Worm (Caenorhabditis elegans) whole organism, L4 larva: ENCODE data around the gene lin-9.

ENCODE experiments used
- F10B5.3 ChIP-seq: sonication (generic microtip); optimal IDR thresholded peaks from 2 replicates; lab custom pipeline; 2016; ENCODE audit warnings: mild to moderate bottlenecking, missing genetic modification characterization, missing compliant biosample characterization
- F44E2.7 ChIP-seq: fragments of 200-800 bp; sonication (Bioruptor generic); IDR thresholded peaks from 2 replicates; pipeline ENCODE4 v2.1.2; 2022; ENCODE audit warnings: missing genetic modification characterization, missing compliant biosample characterization
- F49E8.2 ChIP-seq: sonication (generic microtip); optimal IDR thresholded peaks from 2 replicates; lab custom pipeline; 2016; ENCODE audit warnings: missing compliant biosample characterization, mild to moderate bottlenecking, missing genetic modification characterization, borderline replicate concordance
- R02D3.7 ChIP-seq: fragments of 150-350 bp; sonication (generic microtip); optimal IDR thresholded peaks from 3 replicates; lab custom pipeline; 2014; ENCODE audit warnings: missing biosample characterization, missing genetic modification characterization
- T20F7.1 ChIP-seq: fragments of 200-800 bp; sonication (Bioruptor generic); optimal IDR thresholded peaks from 2 replicates; lab custom pipeline; 2018; ENCODE audit warnings: mild to moderate bottlenecking, missing genetic modification characterization, missing compliant biosample characterization
- T26A8.4 ChIP-seq: fragments of 200-800 bp; sonication (Bioruptor generic); IDR thresholded peaks from 2 replicates; pipeline ENCODE4 v1.3.6; 2022; ENCODE audit warnings: missing genetic modification characterization, missing compliant biosample characterization
- Y5F2A.4 ChIP-seq: fragments of 200-800 bp; sonication (Bioruptor generic); optimal IDR thresholded peaks from 2 replicates; lab custom pipeline; 2018; ENCODE audit warnings: mild to moderate bottlenecking, missing genetic modification characterization, missing compliant biosample characterization
- ZK337.2 ChIP-seq: fragments of 200-800 bp; sonication (Bioruptor generic); IDR thresholded peaks from 2 replicates; pipeline ENCODE4 v1.3.6; 2022; ENCODE audit warnings: missing genetic modification reagents, missing genetic modification characterization, missing compliant biosample characterization
- aly-2 ChIP-seq: sonication (generic microtip); optimal IDR thresholded peaks from 2 replicates; lab custom pipeline; 2018; ENCODE audit warnings: missing biosample characterization, missing genetic modification characterization
- ama-1 ChIP-seq: fragments of 150-350 bp; optimal IDR thresholded peaks from 2 replicates; lab custom pipeline; 2014; ENCODE audit warnings: inconsistent platforms, mixed read lengths
- ceh-20 ChIP-seq: fragments of 200-800 bp; sonication (Bioruptor generic); IDR thresholded peaks from 2 replicates; pipeline ENCODE4 v1.3.6; 2022; ENCODE audit warnings: missing genetic modification reagents, missing genetic modification characterization, missing compliant biosample characterization
- ceh-28 ChIP-seq: fragments of 150-350 bp; optimal IDR thresholded peaks from 2 replicates; lab custom pipeline; 2014; ENCODE audit warnings: missing biosample characterization, missing genetic modification reagents, missing genetic modification characterization
- ceh-82 ChIP-seq: sonication (generic microtip); optimal IDR thresholded peaks from 2 replicates; lab custom pipeline; 2017; ENCODE audit warnings: missing biosample characterization, missing genetic modification characterization
- ces-1 ChIP-seq: fragments of 150-350 bp; sonication (generic microtip); optimal IDR thresholded peaks from 4 replicates; lab custom pipeline; 2014; ENCODE audit warnings: missing biosample characterization, missing genetic modification reagents, missing genetic modification characterization
- cey-2 ChIP-seq: sonication (generic microtip); optimal IDR thresholded peaks from 3 replicates; lab custom pipeline; 2017; ENCODE audit warnings: missing genetic modification characterization, mild to moderate bottlenecking, missing compliant biosample characterization, antibody characterized with exemption, borderline replicate concordance; ENCODE audit not compliant: insufficient read depth
- ctbp-1 ChIP-seq: fragments of 200-800 bp; sonication (Bioruptor generic); IDR thresholded peaks from 2 replicates; pipeline ENCODE4 v1.3.6; 2022; ENCODE audit warnings: missing genetic modification reagents, missing genetic modification characterization, missing compliant biosample characterization
- dpl-1 ChIP-seq: fragments of 150-350 bp; optimal IDR thresholded peaks from 2 replicates; lab custom pipeline; 2014; ENCODE audit warnings: missing biosample characterization, missing genetic modification reagents, missing genetic modification characterization
- dve-1 ChIP-seq: sonication (generic microtip); optimal IDR thresholded peaks from 2 replicates; lab custom pipeline; 2017; ENCODE audit warnings: antibody characterized with exemption, mild to moderate bottlenecking, missing genetic modification characterization, missing compliant biosample characterization; ENCODE audit not compliant: insufficient read depth
- fkh-10 ChIP-seq: fragments of 150-350 bp; optimal IDR thresholded peaks from 2 replicates; lab custom pipeline; 2014; ENCODE audit warnings: missing biosample characterization, missing genetic modification reagents, missing genetic modification characterization
- gei-8 ChIP-seq: fragments of 200-800 bp; sonication (Bioruptor generic); optimal IDR thresholded peaks from 2 replicates; lab custom pipeline; 2018; ENCODE audit warnings: mild to moderate bottlenecking, missing genetic modification characterization, missing compliant biosample characterization
- lin-13 ChIP-seq: fragments of 150-350 bp; optimal IDR thresholded peaks from 2 replicates; lab custom pipeline; 2014; ENCODE audit warnings: missing biosample characterization, missing genetic modification reagents, missing genetic modification characterization
- lin-15B ChIP-seq: fragments of 150-350 bp; sonication (generic microtip); optimal IDR thresholded peaks from 3 replicates; lab custom pipeline; 2014; ENCODE audit warnings: missing biosample characterization, missing genetic modification characterization
- lir-3 ChIP-seq: sonication (generic microtip); optimal IDR thresholded peaks from 2 replicates; lab custom pipeline; 2016; ENCODE audit warnings: mild to moderate bottlenecking, missing genetic modification characterization, missing compliant biosample characterization
- lsy-2 ChIP-seq, 2 experiments: fragments of 150-350 bp in 1 of 2; sonication (generic microtip) in 1 of 2; optimal IDR thresholded peaks; 2 replicates each; lab custom pipeline; 2014 to 2017; ENCODE audit warnings: missing biosample characterization in 2 of 2, missing genetic modification characterization in 2 of 2
- mdl-1 ChIP-seq, 2 experiments: fragments of 150-350 bp in 1 of 2; sonication (generic microtip) in 1 of 2; optimal IDR thresholded peaks; 2 replicates each; lab custom pipeline; 2014 to 2017; ENCODE audit warnings: missing biosample characterization in 2 of 2, missing genetic modification characterization in 2 of 2
- mdt-29 ChIP-seq: fragments of 200-800 bp; sonication (Bioruptor generic); IDR thresholded peaks from 2 replicates; pipeline ENCODE4 v1.3.6; 2022; ENCODE audit warnings: missing genetic modification reagents, missing genetic modification characterization, missing compliant biosample characterization
- mes-2 ChIP-seq: sonication (generic microtip); optimal IDR thresholded peaks from 2 replicates; lab custom pipeline; 2016; ENCODE audit warnings: missing genotype, mild to moderate bottlenecking, missing genetic modification characterization, missing compliant biosample characterization; ENCODE audit not compliant: poor library complexity, severe bottlenecking
- nhr-11 ChIP-seq: fragments of 150-350 bp; optimal IDR thresholded peaks from 2 replicates; lab custom pipeline; 2014; ENCODE audit warnings: missing biosample characterization, missing genetic modification characterization
- nhr-237 ChIP-seq: sonication (generic microtip); optimal IDR thresholded peaks from 2 replicates; lab custom pipeline; 2017; ENCODE audit warnings: missing biosample characterization, missing genetic modification characterization
- nhr-28 ChIP-seq: fragments of 150-350 bp; optimal IDR thresholded peaks from 2 replicates; lab custom pipeline; 2014; ENCODE audit warnings: missing biosample characterization, missing genetic modification characterization
- nhr-41 ChIP-seq: fragments of 200-800 bp; sonication (Bioruptor generic); IDR thresholded peaks from 2 replicates; pipeline ENCODE4 v1.3.6; 2022; ENCODE audit warnings: missing genetic modification reagents, missing genetic modification characterization, missing compliant biosample characterization
- nhr-48 ChIP-seq: sonication (generic microtip); optimal IDR thresholded peaks from 2 replicates; lab custom pipeline; 2016; ENCODE audit warnings: mild to moderate bottlenecking, missing genetic modification characterization, missing compliant biosample characterization
- pha-4 ChIP-seq, 2 experiments: fragments of 150-350 bp in 1 of 2; fragments of 200-800 bp in 1 of 2; sonication (Bioruptor generic) in 1 of 2; IDR thresholded peaks in 1 of 2; optimal IDR thresholded peaks in 1 of 2; 2 replicates each; pipeline versions ENCODE4 v1.3.6 to Lab custom; 2014 to 2022; ENCODE audit warnings: missing genetic modification characterization in 2 of 2, missing genetic modification reagents in 2 of 2, missing biosample characterization in 1 of 2, missing compliant biosample characterization in 1 of 2
- rbr-2 ChIP-seq: sonication (generic microtip); optimal IDR thresholded peaks from 2 replicates; lab custom pipeline; 2016; ENCODE audit warnings: missing genotype, missing genetic modification characterization, missing compliant biosample characterization
- saeg-2 ChIP-seq: fragments of 200-800 bp; sonication (Bioruptor generic); IDR thresholded peaks from 2 replicates; pipeline ENCODE4 v1.3.6; 2022; ENCODE audit warnings: missing genetic modification reagents, missing genetic modification characterization, missing compliant biosample characterization
- spr-3 ChIP-seq: fragments of 200-800 bp; sonication (Bioruptor generic); optimal IDR thresholded peaks from 2 replicates; lab custom pipeline; 2018; ENCODE audit warnings: mild to moderate bottlenecking, missing genetic modification characterization, missing compliant biosample characterization
- unc-62 ChIP-seq, 3 experiments: fragments of 150-350 bp in 1 of 3; sonication (generic microtip); optimal IDR thresholded peaks in 2 of 3; peaks in 1 of 3; 1 replicate in 1 of 3; 2 replicates in 2 of 3; lab custom pipeline; 2014 to 2017; ENCODE audit warnings: missing biosample characterization in 3 of 3, missing genetic modification characterization in 3 of 3, missing genetic modification reagents in 3 of 3, missing genotype in 1 of 3
- zag-1 ChIP-seq: fragments of 150-350 bp; optimal IDR thresholded peaks from 2 replicates; lab custom pipeline; 2014; ENCODE audit warnings: missing biosample characterization, missing genetic modification characterization
- zfp-3 ChIP-seq: fragments of 200-800 bp; sonication (Bioruptor generic); conservative IDR thresholded peaks from 2 replicates; pipeline ENCODE4 v1.3.6; 2022; ENCODE audit warnings: missing genetic modification reagents, missing genetic modification characterization, missing compliant biosample characterization
- zip-11 ChIP-seq: fragments of 200-800 bp; sonication (Bioruptor generic); IDR thresholded peaks from 2 replicates; pipeline ENCODE4 v1.3.6; 2022; ENCODE audit warnings: missing genetic modification characterization, missing compliant biosample characterization

Gene lin-9

ce11 chrIII:8866983-8867842 is 36.7 kb downstream of the lin-9 start (continued):
- TF ChIP-seq F10B5.3 (tag; lab: Kevin White, UChicago): no peak
- no peak for TF ChIP-seq T26A8.4 (GFP tag; lab: Robert Waterston, UW)
- TF ChIP-seq dpl-1 (GFP tag; lab: Kevin White, UChicago): no peak
- TF ChIP-seq F49E8.2: no peak
- TF ChIP-seq saeg-2 (GFP tag; lab: Robert Waterston, UW): 0 out of 2 replicates have a peak, but pooled peaks have one; percentile 7
- no peak for TF ChIP-seq mdt-29
- TF ChIP-seq nhr-41: no peak
- no peak for TF ChIP-seq ces-1 (GFP tag; lab: Kevin White, UChicago)
- TF ChIP-seq lsy-2 (tag; optimal IDR thresholded peaks at IDR 0.05; lab: Kevin White, UChicago): peak in 1 of 2 experiments; percentile 42
- TF ChIP-seq zip-11 (GFP tag; lab: Robert Waterston, UW): no peak
- TF ChIP-seq mdl-1 (tag; optimal IDR thresholded peaks at IDR 0.05; lab: Kevin White, UChicago): peak; percentile 10 to 65
- peak; percentile 74 for TF ChIP-seq nhr-28 (tag; lab: Kevin White, UChicago)
- TF ChIP-seq lir-3: no peak
- no peak for TF ChIP-seq Y5F2A.4 (GFP tag; lab: Kevin White, UChicago)
- no peak for TF ChIP-seq ceh-82
- no peak for TF ChIP-seq aly-2 (tag; lab: Kevin White, UChicago)
- TF ChIP-seq zag-1: no peak
- no peak for TF ChIP-seq fkh-10 (GFP tag; lab: Kevin White, UChicago)
- no peak for TF ChIP-seq F44E2.7 (GFP tag; lab: Robert Waterston, UW)
- TF ChIP-seq lin-13: peak; percentile 53
- no peak for TF ChIP-seq pha-4 (GFP tag; IDR thresholded peaks at IDR 0.05; lab: Robert Waterston, UW)
- TF ChIP-seq pha-4 (tag; optimal IDR thresholded peaks at IDR 0.05; lab: Kevin White, UChicago): peak; percentile 39
- peak in 1 of 2 experiments; percentile 67 for TF ChIP-seq unc-62 (GFP tag; optimal IDR thresholded peaks at IDR 0.05 in 1 of 2; lab: Kevin White, UChicago)
- TF ChIP-seq unc-62 (tag; optimal IDR thresholded peaks at IDR 0.05; lab: Kevin White, UChicago): no peak
- no peak for TF ChIP-seq nhr-48 (tag; lab: Kevin White, UChicago)
- TF ChIP-seq ZK337.2 (GFP tag; lab: Robert Waterston, UW): peak; percentile 38; the same call in 1 of the 2 replicates
- TF ChIP-seq zfp-3: 0 out of 2 replicates have a peak, but pooled peaks have one; percentile 24
- TF ChIP-seq ctbp-1: no peak
- peak; percentile 41 for TF ChIP-seq ceh-28 (tag; lab: Kevin White, UChicago)
- no peak for TF ChIP-seq R02D3.7 (tag; lab: Kevin White, UChicago)
- peak; percentile 66 for TF ChIP-seq cey-2 (tag; lab: Kevin White, UChicago)
- TF ChIP-seq mes-2 (tag; lab: Kevin White, UChicago): peak; percentile 41
- TF ChIP-seq nhr-11 (tag; lab: Kevin White, UChicago): no peak
- peak; percentile 60 for TF ChIP-seq dve-1 (tag; lab: Kevin White, UChicago)
- TF ChIP-seq ceh-20: no peak; the same call in 1 of the 2 replicates
- peak; percentile 40 for TF ChIP-seq rbr-2 (tag; lab: Kevin White, UChicago)
- TF ChIP-seq lin-15B: no peak
- TF ChIP-seq nhr-237 (tag; lab: Kevin White, UChicago): no peak
- TF ChIP-seq T20F7.1: no peak
- TF ChIP-seq spr-3 (GFP tag; lab: Kevin White, UChicago): no peak
- TF ChIP-seq gei-8 (GFP tag; lab: Kevin White, UChicago): no peak
- no peak for TF ChIP-seq ama-1 (lab: Kevin White, UChicago)
- TF ChIP-seq, all 104 proteins: peak for 27
